Worm (Caenorhabditis elegans) whole organism, L3 larva: ENCODE measurements around the gene uig-1.

Experiments used
- ZK546.5 ChIP-seq: sonication (generic microtip); optimal IDR thresholded peaks from 2 replicates; lab custom pipeline; 2017; ENCODE audit warnings: missing biosample characterization, missing genetic modification characterization
- aly-2 ChIP-seq: fragments of 150-350 bp; optimal IDR thresholded peaks from 2 replicates; lab custom pipeline; 2014; ENCODE audit warnings: missing biosample characterization, missing genetic modification characterization
- ceh-28 ChIP-seq: fragments of 150-350 bp; optimal IDR thresholded peaks from 2 replicates; lab custom pipeline; 2014; ENCODE audit warnings: missing biosample characterization, missing genetic modification reagents, missing genetic modification characterization
- nfya-1 ChIP-seq: sonication (generic microtip); optimal IDR thresholded peaks from 2 replicates; lab custom pipeline; 2017; ENCODE audit warnings: missing genetic modification characterization, mild to moderate bottlenecking, missing compliant biosample characterization, antibody characterized with exemption, moderate library complexity; ENCODE audit not compliant: insufficient read depth
- nhr-11 ChIP-seq: fragments of 150-350 bp; optimal IDR thresholded peaks from 2 replicates; lab custom pipeline; 2014; ENCODE audit warnings: missing biosample characterization, missing genetic modification characterization
- nhr-12 ChIP-seq: fragments of 150-350 bp; optimal IDR thresholded peaks from 2 replicates; lab custom pipeline; 2014; ENCODE audit warnings: missing biosample characterization, missing genetic modification characterization
- nhr-23 ChIP-seq: fragments of 150-350 bp; optimal IDR thresholded peaks from 2 replicates; lab custom pipeline; 2014; ENCODE audit warnings: missing biosample characterization, missing genetic modification reagents, missing genetic modification characterization
- nhr-25 ChIP-seq: sonication (generic microtip); optimal IDR thresholded peaks from 2 replicates; lab custom pipeline; 2017; ENCODE audit warnings: missing biosample characterization, missing genetic modification characterization
- nhr-76 ChIP-seq: fragments of 150-350 bp; sonication (generic microtip); optimal IDR thresholded peaks from 5 replicates; lab custom pipeline; 2014; ENCODE audit warnings: missing biosample characterization, missing genetic modification characterization
- sea-2 ChIP-seq: fragments of 150-350 bp; sonication (generic microtip); optimal IDR thresholded peaks from 4 replicates; lab custom pipeline; 2014; ENCODE audit warnings: missing biosample characterization, missing genetic modification reagents, missing genetic modification characterization
- snpc-4 ChIP-seq: fragments of 150-350 bp; optimal IDR thresholded peaks from 2 replicates; lab custom pipeline; 2014; ENCODE audit warnings: missing biosample characterization, missing genetic modification characterization

- TF ChIP-seq ZK546.5 (tag; lab: Kevin White, UChicago) (no peak), aly-2 (tag; lab: Kevin White, UChicago) (no peak), nhr-11 (tag; lab: Kevin White, UChicago) (no peak), nhr-23 (tag; lab: Kevin White, UChicago) (no peak), snpc-4 (no peak), nhr-25 (tag; lab: Kevin White, UChicago) (no peak), ceh-28 (tag; lab: Kevin White, UChicago) (no peak), nhr-12 (no peak), nhr-76 (tag; lab: Kevin White, UChicago) (no peak), sea-2 (no peak), nfya-1 (tag; lab: Kevin White, UChicago) (no peak)
Observed at ce11 chrV:13312210-13312676, 16.5 kb upstream of the uig-1 start, which contains the start of gene nasp-2.
